Worm (Caenorhabditis elegans) whole organism, L4 larva: ENCODE results near the gene B0464.9.
"Not testable (repeated sequence)": the region's sequence is repeated elsewhere in the genome, so short reads cannot be mapped to it uniquely, and the experiment has no call there.

ENCODE experiments used
- F26F4.8 ChIP-seq: fragments of 200-800 bp; sonication (Bioruptor generic); conservative IDR thresholded peaks from 2 replicates; pipeline ENCODE4 v1.3.6; 2022; ENCODE audit warnings: missing genetic modification characterization, missing compliant biosample characterization
- F49E8.2 ChIP-seq: sonication (generic microtip); optimal IDR thresholded peaks from 2 replicates; lab custom pipeline; 2016; ENCODE audit warnings: missing compliant biosample characterization, mild to moderate bottlenecking, missing genetic modification characterization, borderline replicate concordance
- Y105C5A.15 ChIP-seq: fragments of 200-800 bp; sonication (Bioruptor generic); IDR thresholded peaks from 2 replicates; pipeline ENCODE4 v1.3.6; 2022; ENCODE audit warnings: missing genetic modification characterization, missing compliant biosample characterization
- Y75B8A.6 ChIP-seq: fragments of 200-800 bp; sonication (Bioruptor generic); IDR thresholded peaks from 2 replicates; pipeline ENCODE4 v1.3.6; 2022; ENCODE audit warnings: missing genetic modification reagents, missing genetic modification characterization, missing compliant biosample characterization
- ZK337.2 ChIP-seq: fragments of 200-800 bp; sonication (Bioruptor generic); IDR thresholded peaks from 2 replicates; pipeline ENCODE4 v1.3.6; 2022; ENCODE audit warnings: missing genetic modification reagents, missing genetic modification characterization, missing compliant biosample characterization
- aha-1 ChIP-seq: fragments of 150-350 bp; peaks from one replicate; lab custom pipeline; 2014; ENCODE audit warnings: missing biosample characterization, missing genetic modification characterization
- ceh-32 ChIP-seq: sonication (generic microtip); optimal IDR thresholded peaks from 2 replicates; lab custom pipeline; 2016; ENCODE audit warnings: mild to moderate bottlenecking, missing genetic modification characterization, missing compliant biosample characterization; ENCODE audit not compliant: poor library complexity
- ceh-82 ChIP-seq: sonication (generic microtip); optimal IDR thresholded peaks from 2 replicates; lab custom pipeline; 2017; ENCODE audit warnings: missing biosample characterization, missing genetic modification characterization
- daf-19 ChIP-seq: fragments of 200-800 bp; sonication (Bioruptor generic); conservative IDR thresholded peaks from 2 replicates; pipeline ENCODE4 v1.3.6; 2022; ENCODE audit warnings: missing genetic modification characterization, missing compliant biosample characterization
- dmd-8 ChIP-seq: fragments of 200-800 bp; sonication (Bioruptor generic); IDR thresholded peaks from 2 replicates; pipeline ENCODE4 v1.3.6; 2022; ENCODE audit warnings: missing genetic modification characterization, missing compliant biosample characterization
- hif-1 ChIP-seq, 2 experiments: sonication (generic microtip); optimal IDR thresholded peaks; 2 replicates each; lab custom pipeline; 2016 to 2017; ENCODE audit warnings: missing compliant biosample characterization in 2 of 2, missing genetic modification characterization in 2 of 2, missing genetic modification reagents in 2 of 2, missing genotype in 2 of 2, mild to moderate bottlenecking in 1 of 2
- lim-7 ChIP-seq: fragments of 200-800 bp; sonication (Bioruptor generic); IDR thresholded peaks from 2 replicates; pipeline ENCODE4 v1.3.6; 2022; ENCODE audit warnings: missing genetic modification characterization, missing compliant biosample characterization
- lin-1 ChIP-seq: fragments of 200-800 bp; sonication (Bioruptor generic); IDR thresholded peaks from 2 replicates; pipeline ENCODE4 v1.3.6; 2022; ENCODE audit warnings: missing genetic modification reagents, missing genetic modification characterization, missing compliant biosample characterization
- lin-29 ChIP-seq: fragments of 200-800 bp; sonication (Bioruptor generic); IDR thresholded peaks from 2 replicates; pipeline ENCODE4 v1.3.6; 2022; ENCODE audit warnings: missing genetic modification reagents, missing genetic modification characterization, missing compliant biosample characterization
- lin-38 ChIP-seq: fragments of 200-800 bp; sonication (Bioruptor generic); IDR thresholded peaks from 2 replicates; pipeline ENCODE4 v1.3.6; 2022; ENCODE audit warnings: missing genetic modification reagents, missing genetic modification characterization, missing compliant biosample characterization
- madf-5 ChIP-seq, 2 experiments: fragments of 200-800 bp; sonication (Bioruptor generic); IDR thresholded peaks; 2 replicates each; pipeline ENCODE4 v1.3.6; 2022; ENCODE audit warnings: missing compliant biosample characterization in 2 of 2, missing genetic modification characterization in 2 of 2
- madf-9 ChIP-seq: fragments of 200-800 bp; sonication (Bioruptor generic); conservative IDR thresholded peaks from 2 replicates; pipeline ENCODE4 v1.3.6; 2022; ENCODE audit warnings: missing genetic modification reagents, missing genetic modification characterization, missing compliant biosample characterization
- mxl-3 ChIP-seq: fragments of 200-800 bp; sonication (Bioruptor generic); optimal IDR thresholded peaks from 2 replicates; lab custom pipeline; 2018; ENCODE audit warnings: mild to moderate bottlenecking, missing genetic modification characterization, missing compliant biosample characterization
- nhr-10 ChIP-seq: fragments of 150-350 bp; optimal IDR thresholded peaks from 2 replicates; lab custom pipeline; 2014; ENCODE audit warnings: missing biosample characterization, missing genetic modification characterization
- nhr-102 ChIP-seq: sonication (generic microtip); optimal IDR thresholded peaks from 2 replicates; lab custom pipeline; 2016; ENCODE audit warnings: mild to moderate bottlenecking, missing genetic modification characterization, moderate library complexity, missing compliant biosample characterization
- nhr-237 ChIP-seq: sonication (generic microtip); optimal IDR thresholded peaks from 2 replicates; lab custom pipeline; 2017; ENCODE audit warnings: missing biosample characterization, missing genetic modification characterization
- nhr-77 ChIP-seq: fragments of 150-350 bp; optimal IDR thresholded peaks from 2 replicates; lab custom pipeline; 2014; ENCODE audit warnings: missing biosample characterization, missing genetic modification characterization
- pha-4 ChIP-seq, 2 experiments: fragments of 150-350 bp in 1 of 2; fragments of 200-800 bp in 1 of 2; sonication (Bioruptor generic) in 1 of 2; IDR thresholded peaks in 1 of 2; optimal IDR thresholded peaks in 1 of 2; 2 replicates each; pipeline versions ENCODE4 v1.3.6 to Lab custom; 2014 to 2022; ENCODE audit warnings: missing genetic modification characterization in 2 of 2, missing genetic modification reagents in 2 of 2, missing biosample characterization in 1 of 2, missing compliant biosample characterization in 1 of 2
- pqm-1 ChIP-seq: sonication (generic microtip); optimal IDR thresholded peaks from 2 replicates; lab custom pipeline; 2017; ENCODE audit warnings: missing biosample characterization, missing genetic modification characterization
- rbr-2 ChIP-seq: sonication (generic microtip); optimal IDR thresholded peaks from 2 replicates; lab custom pipeline; 2016; ENCODE audit warnings: missing genotype, missing genetic modification characterization, missing compliant biosample characterization
- saeg-2 ChIP-seq: fragments of 200-800 bp; sonication (Bioruptor generic); IDR thresholded peaks from 2 replicates; pipeline ENCODE4 v1.3.6; 2022; ENCODE audit warnings: missing genetic modification reagents, missing genetic modification characterization, missing compliant biosample characterization
- set-16 ChIP-seq: fragments of 200-800 bp; sonication (Bioruptor generic); IDR thresholded peaks from 2 replicates; pipeline ENCODE4 v1.3.6; 2022; ENCODE audit warnings: missing genetic modification reagents, missing genetic modification characterization, missing compliant biosample characterization
- tag-97 ChIP-seq: fragments of 200-800 bp; sonication (Bioruptor generic); IDR thresholded peaks from 2 replicates; pipeline ENCODE4 v1.3.6; 2022; ENCODE audit warnings: missing genetic modification characterization, missing compliant biosample characterization
- tra-1 ChIP-seq: fragments of 200-800 bp; sonication (Bioruptor generic); IDR thresholded peaks from 2 replicates; pipeline ENCODE4 v1.3.6; 2022; ENCODE audit warnings: missing genetic modification reagents, missing genetic modification characterization, missing compliant biosample characterization
- unc-130 ChIP-seq: sonication (generic microtip); optimal IDR thresholded peaks from 2 replicates; lab custom pipeline; 2016; ENCODE audit warnings: missing genetic modification reagents, missing genetic modification characterization, missing compliant biosample characterization
- zag-1 ChIP-seq: fragments of 150-350 bp; optimal IDR thresholded peaks from 2 replicates; lab custom pipeline; 2014; ENCODE audit warnings: missing biosample characterization, missing genetic modification characterization
- ztf-7 ChIP-seq: fragments of 150-350 bp; optimal IDR thresholded peaks from 2 replicates; lab custom pipeline; 2014; ENCODE audit warnings: missing biosample characterization, missing genetic modification characterization

The B0464.9 gene

DNA sequence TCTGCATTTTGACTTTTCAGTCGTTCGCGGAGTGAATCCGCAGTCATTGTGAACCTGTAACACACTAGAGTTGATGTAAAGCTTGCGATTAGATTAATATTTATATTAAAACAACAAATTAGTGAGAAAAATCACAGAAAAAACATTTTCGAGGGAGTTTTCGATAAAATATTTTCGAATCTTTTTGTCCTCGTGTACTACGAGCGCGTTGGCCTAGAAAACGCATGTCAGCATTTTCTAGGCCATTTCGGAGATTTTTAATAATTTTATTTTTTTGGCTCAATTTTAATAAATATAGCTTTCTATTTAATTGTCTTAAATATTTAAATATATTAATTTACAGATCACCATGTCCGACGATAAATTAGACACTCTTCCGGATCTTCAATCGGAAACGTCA lies at the start of gene B0464.9 (continued):
- TF ChIP-seq mxl-3 (no peak), Y75B8A.6 (GFP tag; lab: Robert Waterston, UW) (no peak), madf-9 (GFP tag; lab: Robert Waterston, UW) (no peak), ceh-82 (tag; lab: Kevin White, UChicago) (no peak), rbr-2 (tag; lab: Kevin White, UChicago) (peak; percentile 13), ZK337.2 (GFP tag; lab: Robert Waterston, UW) (no peak), hif-1 (tag; optimal IDR thresholded peaks at IDR 0.05; lab: Kevin White, UChicago) (peak in 1 of 2 experiments; percentile 78), pqm-1 (tag; lab: Kevin White, UChicago) (no peak)
- TF ChIP-seq, all 104 proteins: peak for 15

ce11 chrIII:9420231-9420630 lies 45.3 kb upstream of the B0464.9 start, which contains the start of gene T26G10.4:
Gene T26G10.4, plus strand, starts transcription at chrIII:9420531.
- not testable (repeated sequence) for TF ChIP-seq rbr-2 (tag; lab: Kevin White, UChicago); tag-97 (GFP tag; lab: Robert Waterston, UW); nhr-77 (tag; lab: Kevin White, UChicago)
- TF ChIP-seq, all 104 proteins: peak for 0; not testable (repeated sequence) for 104

DNA sequence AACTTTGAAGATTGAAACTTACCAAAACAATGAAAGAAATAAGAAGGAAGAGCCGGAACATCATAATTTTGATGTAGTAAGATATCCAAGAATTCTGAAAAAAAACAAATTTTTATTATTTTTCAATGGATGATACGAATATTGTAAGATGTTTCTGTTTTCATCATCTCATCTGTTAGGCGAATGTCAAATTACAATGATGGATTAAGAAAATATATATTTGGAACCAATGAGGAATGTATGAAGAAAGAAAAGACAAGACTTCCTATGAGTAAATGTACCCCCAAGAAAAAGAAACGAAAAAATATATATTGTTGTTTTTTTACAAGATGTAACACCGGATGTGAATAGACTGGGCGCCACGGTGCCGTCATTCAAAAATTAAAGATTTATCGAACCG lies 39.3 kb upstream of the B0464.9 start, which contains the start of gene T26G10.5:
Gene T26G10.5, minus strand, starts transcription at position 101 of the 400 bp plus-strand sequence.
- TF ChIP-seq lim-7 (no peak), dmd-8 (GFP tag; lab: Robert Waterston, UW) (no peak), zag-1 (no peak), madf-5 (GFP tag; IDR thresholded peaks at IDR 0.05; lab: Robert Waterston, UW) (no peak), pha-4 (GFP tag; IDR thresholded peaks at IDR 0.05; lab: Robert Waterston, UW) (no peak), pha-4 (tag; optimal IDR thresholded peaks at IDR 0.05; lab: Kevin White, UChicago) (no peak), ceh-32 (no peak), saeg-2 (GFP tag; lab: Robert Waterston, UW) (no peak), lin-29 (GFP tag; lab: Robert Waterston, UW) (no peak), daf-19 (GFP tag; lab: Robert Waterston, UW) (no peak), hif-1 (tag; optimal IDR thresholded peaks at IDR 0.05; lab: Kevin White, UChicago) (no peak), madf-9 (GFP tag; lab: Robert Waterston, UW) (no peak), nhr-102 (tag; lab: Kevin White, UChicago) (no peak), F26F4.8 (GFP tag; lab: Robert Waterston, UW) (no peak), nhr-10 (no peak), F49E8.2 (tag; lab: Kevin White, UChicago) (no peak), lin-38 (GFP tag; lab: Robert Waterston, UW) (no peak), nhr-237 (tag; lab: Kevin White, UChicago) (no peak), set-16 (GFP tag; lab: Robert Waterston, UW) (no peak), Y105C5A.15 (GFP tag; lab: Robert Waterston, UW) (no peak), ztf-7 (tag; lab: Kevin White, UChicago) (no peak)
- TF ChIP-seq, all 104 proteins: peak for 0

DNA sequence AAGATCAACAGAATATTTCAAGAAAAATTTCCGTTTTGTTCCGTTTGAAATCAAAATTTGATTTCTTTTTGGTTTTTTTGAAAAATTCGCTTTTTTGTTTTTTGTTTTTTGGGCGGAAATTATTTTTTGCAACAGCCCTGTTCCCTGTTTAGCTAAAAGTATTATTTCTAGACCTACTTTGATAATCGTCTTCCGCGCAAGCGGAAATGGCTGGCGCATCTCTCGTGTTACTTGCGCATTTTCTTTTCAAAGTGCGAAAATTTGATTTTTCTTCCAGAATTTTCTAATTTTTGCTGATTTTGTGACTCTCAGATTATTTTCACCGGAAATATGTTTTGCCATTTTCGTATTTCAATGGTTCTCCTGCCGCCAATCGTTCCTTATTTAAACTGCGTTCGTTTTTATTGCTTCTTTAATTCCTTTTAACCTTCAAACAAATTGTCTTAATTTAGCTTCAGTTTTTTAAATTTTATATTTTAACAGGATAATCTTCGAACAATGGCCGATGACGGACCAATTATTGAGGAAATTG lies 31.9 kb upstream of the B0464.9 start, which contains the start of gene cpar-1:
Gene cpar-1, plus strand, starts transcription at position 482 of the 532 bp plus-strand sequence.
- TF ChIP-seq lin-1 (GFP tag; lab: Robert Waterston, UW) (no peak), madf-5 (GFP tag; IDR thresholded peaks at IDR 0.05; lab: Robert Waterston, UW) (no peak), F49E8.2 (tag; lab: Kevin White, UChicago) (peak; percentile 55), aha-1 (tag; lab: Kevin White, UChicago) (no peak), tra-1 (GFP tag; lab: Robert Waterston, UW) (no peak), unc-130 (GFP tag; lab: Kevin White, UChicago) (peak; percentile 9)
